Worm (Caenorhabditis elegans) whole organism, L4 larva: Measurements from ENCODE around the gene D2023.4.

ENCODE experiments used
- F10B5.3 ChIP-seq: sonication (generic microtip); optimal IDR thresholded peaks from 2 replicates; lab custom pipeline; 2016; ENCODE audit warnings: mild to moderate bottlenecking, missing genetic modification characterization, missing compliant biosample characterization
- F37D6.2 ChIP-seq: sonication (generic microtip); optimal IDR thresholded peaks from 2 replicates; lab custom pipeline; 2016; ENCODE audit warnings: mild to moderate bottlenecking, missing genetic modification characterization, missing compliant biosample characterization
- F44E2.7 ChIP-seq: fragments of 200-800 bp; sonication (Bioruptor generic); IDR thresholded peaks from 2 replicates; pipeline ENCODE4 v2.1.2; 2022; ENCODE audit warnings: missing genetic modification characterization, missing compliant biosample characterization
- T20F7.1 ChIP-seq: fragments of 200-800 bp; sonication (Bioruptor generic); optimal IDR thresholded peaks from 2 replicates; lab custom pipeline; 2018; ENCODE audit warnings: mild to moderate bottlenecking, missing genetic modification characterization, missing compliant biosample characterization
- Y75B8A.6 ChIP-seq: fragments of 200-800 bp; sonication (Bioruptor generic); IDR thresholded peaks from 2 replicates; pipeline ENCODE4 v1.3.6; 2022; ENCODE audit warnings: missing genetic modification reagents, missing genetic modification characterization, missing compliant biosample characterization
- ZK337.2 ChIP-seq: fragments of 200-800 bp; sonication (Bioruptor generic); IDR thresholded peaks from 2 replicates; pipeline ENCODE4 v1.3.6; 2022; ENCODE audit warnings: missing genetic modification reagents, missing genetic modification characterization, missing compliant biosample characterization
- aha-1 ChIP-seq: fragments of 150-350 bp; peaks from one replicate; lab custom pipeline; 2014; ENCODE audit warnings: missing biosample characterization, missing genetic modification characterization
- ceh-32 ChIP-seq: sonication (generic microtip); optimal IDR thresholded peaks from 2 replicates; lab custom pipeline; 2016; ENCODE audit warnings: mild to moderate bottlenecking, missing genetic modification characterization, missing compliant biosample characterization; ENCODE audit not compliant: poor library complexity
- ceh-82 ChIP-seq: sonication (generic microtip); optimal IDR thresholded peaks from 2 replicates; lab custom pipeline; 2017; ENCODE audit warnings: missing biosample characterization, missing genetic modification characterization
- ces-1 ChIP-seq: fragments of 150-350 bp; sonication (generic microtip); optimal IDR thresholded peaks from 4 replicates; lab custom pipeline; 2014; ENCODE audit warnings: missing biosample characterization, missing genetic modification reagents, missing genetic modification characterization
- daf-16 ChIP-seq, 3 experiments: sonication (generic microtip); optimal IDR thresholded peaks; 2 replicates each; lab custom pipeline; 2016 to 2017; ENCODE audit warnings: missing genetic modification characterization in 3 of 3, missing genetic modification reagents in 3 of 3, mild to moderate bottlenecking in 2 of 3, missing compliant biosample characterization in 2 of 3, missing biosample characterization in 1 of 3, moderate library complexity in 1 of 3
- daf-19 ChIP-seq: fragments of 200-800 bp; sonication (Bioruptor generic); conservative IDR thresholded peaks from 2 replicates; pipeline ENCODE4 v1.3.6; 2022; ENCODE audit warnings: missing genetic modification characterization, missing compliant biosample characterization
- dmd-6 ChIP-seq: fragments of 200-800 bp; sonication (Bioruptor generic); IDR thresholded peaks from 2 replicates; pipeline ENCODE4 v1.3.6; 2022; ENCODE audit warnings: missing genetic modification reagents, missing genetic modification characterization, missing compliant biosample characterization
- dve-1 ChIP-seq: sonication (generic microtip); optimal IDR thresholded peaks from 2 replicates; lab custom pipeline; 2017; ENCODE audit warnings: antibody characterized with exemption, mild to moderate bottlenecking, missing genetic modification characterization, missing compliant biosample characterization; ENCODE audit not compliant: insufficient read depth
- fkh-10 ChIP-seq: fragments of 150-350 bp; optimal IDR thresholded peaks from 2 replicates; lab custom pipeline; 2014; ENCODE audit warnings: missing biosample characterization, missing genetic modification reagents, missing genetic modification characterization
- gei-8 ChIP-seq: fragments of 200-800 bp; sonication (Bioruptor generic); optimal IDR thresholded peaks from 2 replicates; lab custom pipeline; 2018; ENCODE audit warnings: mild to moderate bottlenecking, missing genetic modification characterization, missing compliant biosample characterization
- hmg-1.1 ChIP-seq: fragments of 200-800 bp; sonication (Bioruptor generic); IDR thresholded peaks from 2 replicates; pipeline ENCODE4 v1.3.6; 2022; ENCODE audit warnings: missing genetic modification reagents, missing genetic modification characterization, missing compliant biosample characterization
- jun-1 ChIP-seq: fragments of 150-350 bp; optimal IDR thresholded peaks from 2 replicates; lab custom pipeline; 2014; ENCODE audit warnings: missing biosample characterization, missing genetic modification reagents, missing genetic modification characterization
- lim-7 ChIP-seq: fragments of 200-800 bp; sonication (Bioruptor generic); IDR thresholded peaks from 2 replicates; pipeline ENCODE4 v1.3.6; 2022; ENCODE audit warnings: missing genetic modification characterization, missing compliant biosample characterization
- lin-38 ChIP-seq: fragments of 200-800 bp; sonication (Bioruptor generic); IDR thresholded peaks from 2 replicates; pipeline ENCODE4 v1.3.6; 2022; ENCODE audit warnings: missing genetic modification reagents, missing genetic modification characterization, missing compliant biosample characterization
- lir-3 ChIP-seq: sonication (generic microtip); optimal IDR thresholded peaks from 2 replicates; lab custom pipeline; 2016; ENCODE audit warnings: mild to moderate bottlenecking, missing genetic modification characterization, missing compliant biosample characterization
- lsy-2 ChIP-seq, 2 experiments: fragments of 150-350 bp in 1 of 2; sonication (generic microtip) in 1 of 2; optimal IDR thresholded peaks; 2 replicates each; lab custom pipeline; 2014 to 2017; ENCODE audit warnings: missing biosample characterization in 2 of 2, missing genetic modification characterization in 2 of 2
- madf-5 ChIP-seq, 2 experiments: fragments of 200-800 bp; sonication (Bioruptor generic); IDR thresholded peaks; 2 replicates each; pipeline ENCODE4 v1.3.6; 2022; ENCODE audit warnings: missing compliant biosample characterization in 2 of 2, missing genetic modification characterization in 2 of 2
- mdl-1 ChIP-seq, 2 experiments: fragments of 150-350 bp in 1 of 2; sonication (generic microtip) in 1 of 2; optimal IDR thresholded peaks; 2 replicates each; lab custom pipeline; 2014 to 2017; ENCODE audit warnings: missing biosample characterization in 2 of 2, missing genetic modification characterization in 2 of 2
- nhr-102 ChIP-seq: sonication (generic microtip); optimal IDR thresholded peaks from 2 replicates; lab custom pipeline; 2016; ENCODE audit warnings: mild to moderate bottlenecking, missing genetic modification characterization, moderate library complexity, missing compliant biosample characterization
- nhr-11 ChIP-seq: fragments of 150-350 bp; optimal IDR thresholded peaks from 2 replicates; lab custom pipeline; 2014; ENCODE audit warnings: missing biosample characterization, missing genetic modification characterization
- nhr-28 ChIP-seq: fragments of 150-350 bp; optimal IDR thresholded peaks from 2 replicates; lab custom pipeline; 2014; ENCODE audit warnings: missing biosample characterization, missing genetic modification characterization
- nhr-48 ChIP-seq: sonication (generic microtip); optimal IDR thresholded peaks from 2 replicates; lab custom pipeline; 2016; ENCODE audit warnings: mild to moderate bottlenecking, missing genetic modification characterization, missing compliant biosample characterization
- nhr-6 ChIP-seq: fragments of 150-350 bp; optimal IDR thresholded peaks from 2 replicates; lab custom pipeline; 2014; ENCODE audit warnings: missing biosample characterization, missing genetic modification characterization
- rbr-2 ChIP-seq: sonication (generic microtip); optimal IDR thresholded peaks from 2 replicates; lab custom pipeline; 2016; ENCODE audit warnings: missing genotype, missing genetic modification characterization, missing compliant biosample characterization
- tra-1 ChIP-seq: fragments of 200-800 bp; sonication (Bioruptor generic); IDR thresholded peaks from 2 replicates; pipeline ENCODE4 v1.3.6; 2022; ENCODE audit warnings: missing genetic modification reagents, missing genetic modification characterization, missing compliant biosample characterization
- unc-39 ChIP-seq: sonication (generic microtip); optimal IDR thresholded peaks from 2 replicates; lab custom pipeline; 2017; ENCODE audit warnings: missing biosample characterization, missing genetic modification characterization
- unc-62 ChIP-seq, 3 experiments: fragments of 150-350 bp in 1 of 3; sonication (generic microtip); optimal IDR thresholded peaks in 2 of 3; peaks in 1 of 3; 1 replicate in 1 of 3; 2 replicates in 2 of 3; lab custom pipeline; 2014 to 2017; ENCODE audit warnings: missing biosample characterization in 3 of 3, missing genetic modification characterization in 3 of 3, missing genetic modification reagents in 3 of 3, missing genotype in 1 of 3
- ztf-7 ChIP-seq: fragments of 150-350 bp; optimal IDR thresholded peaks from 2 replicates; lab custom pipeline; 2014; ENCODE audit warnings: missing biosample characterization, missing genetic modification characterization

Gene D2023.4

DNA sequence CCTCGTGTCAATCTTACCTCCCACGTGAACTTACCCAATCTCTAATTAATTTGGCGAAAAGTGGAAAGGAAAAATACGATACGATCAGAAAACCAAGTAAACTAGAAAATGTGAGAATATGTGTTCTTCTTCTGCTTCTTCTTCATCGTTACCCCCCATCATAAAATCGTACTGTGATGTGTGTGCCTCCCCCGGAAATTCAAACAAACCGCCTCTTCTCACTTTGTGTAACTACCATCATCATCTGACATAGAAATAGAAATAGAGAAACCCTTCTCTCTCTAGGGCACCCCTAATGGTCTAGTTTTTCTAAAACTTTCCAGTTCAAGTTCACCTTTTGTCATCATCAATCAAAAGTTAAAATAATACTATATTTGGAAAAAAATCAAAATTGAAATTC lies 32.2 kb upstream of the D2023.4 start (continued):
- TF ChIP-seq ceh-82 (tag; lab: Kevin White, UChicago) (no peak), F44E2.7 (GFP tag; lab: Robert Waterston, UW) (no peak), lim-7 (GFP tag; lab: Robert Waterston, UW) (no peak), unc-39 (tag; lab: Kevin White, UChicago) (no peak), ces-1 (no peak), dmd-6 (GFP tag; lab: Robert Waterston, UW) (peak; percentile 25; the same call in 1 of the 2 replicates), Y75B8A.6 (no peak)
- TF ChIP-seq, all 104 proteins: peak for 7

DNA sequence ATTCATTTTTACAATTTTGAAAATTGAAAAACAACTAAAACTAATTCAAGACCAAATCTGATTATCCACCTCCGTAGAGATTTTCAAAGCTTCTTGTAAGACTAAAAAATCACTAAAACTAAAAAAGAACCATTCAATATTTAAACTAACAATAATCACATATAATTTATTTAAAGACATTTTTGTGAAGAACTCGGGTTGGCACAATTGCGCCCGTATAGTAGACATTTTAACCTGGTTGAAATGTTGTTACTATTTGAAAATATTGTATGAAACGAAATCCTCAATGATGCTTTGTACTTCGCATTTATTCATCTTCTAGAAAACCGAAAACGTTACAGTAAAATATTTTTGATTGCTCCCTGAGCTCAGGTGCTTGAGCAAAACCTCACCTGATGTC lies 30.5 kb upstream of the D2023.4 start:
- TF ChIP-seq unc-62 (GFP tag; optimal IDR thresholded peaks at IDR 0.05 in 1 of 2; lab: Kevin White, UChicago) (peak in 1 of 2 experiments; percentile 74), unc-62 (tag; optimal IDR thresholded peaks at IDR 0.05; lab: Kevin White, UChicago) (no peak), madf-5 (GFP tag; IDR thresholded peaks at IDR 0.05; lab: Robert Waterston, UW) (no peak), aha-1 (tag; lab: Kevin White, UChicago) (peak; percentile 75)

DNA sequence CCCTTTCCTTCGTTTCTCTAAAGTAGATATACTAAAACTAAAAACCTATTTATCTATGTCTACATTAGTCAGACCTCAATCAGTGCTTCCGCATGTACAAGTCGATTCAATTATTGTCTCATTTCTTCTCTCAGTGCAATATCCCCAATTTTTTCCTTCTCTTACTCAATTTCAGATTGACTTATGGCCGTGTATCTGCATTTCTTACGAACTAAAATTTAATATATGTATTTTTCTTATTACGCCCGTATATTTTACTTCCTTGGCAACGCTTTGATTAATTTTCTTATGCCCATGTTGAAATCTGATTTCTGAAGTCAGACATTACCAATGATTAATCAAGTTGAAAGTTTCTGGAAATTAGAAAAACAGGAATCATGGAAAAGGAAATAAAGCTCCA lies 29.3 kb upstream of the D2023.4 start:
- TF ChIP-seq daf-19 (GFP tag; lab: Robert Waterston, UW) = no peak
- TF ChIP-seq rbr-2 (tag; lab: Kevin White, UChicago) = peak; percentile 8
- TF ChIP-seq ces-1 = peak; percentile 60
- no peak for TF ChIP-seq F10B5.3
- TF ChIP-seq F37D6.2 = peak; percentile 12
- no peak for TF ChIP-seq T20F7.1
- peak in 1 of 2 experiments; percentile 43 for TF ChIP-seq unc-62 (GFP tag; optimal IDR thresholded peaks at IDR 0.05 in 1 of 2; lab: Kevin White, UChicago)
- TF ChIP-seq unc-62 (tag; optimal IDR thresholded peaks at IDR 0.05; lab: Kevin White, UChicago) = no peak
- no peak for TF ChIP-seq nhr-6 (tag; lab: Kevin White, UChicago)
- peak in 1 of 2 experiments; percentile 14 for TF ChIP-seq lsy-2 (tag; optimal IDR thresholded peaks at IDR 0.05; lab: Kevin White, UChicago)
- TF ChIP-seq ztf-7 (tag; lab: Kevin White, UChicago) = no peak
- peak; percentile 42 for TF ChIP-seq nhr-11 (tag; lab: Kevin White, UChicago)
- TF ChIP-seq, all 104 proteins: peak for 6

DNA sequence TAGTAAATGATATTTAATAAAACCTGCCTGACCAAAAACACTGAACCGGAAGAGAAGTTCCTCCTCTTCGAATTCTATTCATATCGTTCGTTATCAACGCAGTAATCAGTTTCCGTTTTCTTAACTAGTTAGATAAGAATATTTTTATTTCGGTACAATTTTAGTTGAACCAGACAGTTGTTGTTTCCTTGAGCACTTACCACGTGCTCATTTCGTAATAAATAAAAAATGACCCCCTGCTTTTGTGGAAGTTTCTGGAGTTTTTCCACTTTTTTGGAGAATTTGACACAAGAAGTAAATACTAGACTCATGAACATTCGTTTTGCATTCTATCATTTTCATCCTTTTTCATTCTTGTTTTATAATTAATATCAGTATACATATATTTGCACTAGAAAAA lies 28.2 kb upstream of the D2023.4 start:
- TF ChIP-seq mdl-1 (tag; optimal IDR thresholded peaks at IDR 0.05; lab: Kevin White, UChicago) = peak in 1 of 2 experiments; percentile 8
- no peak for TF ChIP-seq fkh-10 (GFP tag; lab: Kevin White, UChicago)
- no peak for TF ChIP-seq ZK337.2 (GFP tag; lab: Robert Waterston, UW)
- TF ChIP-seq nhr-102 (tag; lab: Kevin White, UChicago) = no peak
- no peak for TF ChIP-seq nhr-48 (tag; lab: Kevin White, UChicago)
- TF ChIP-seq unc-39 (tag; lab: Kevin White, UChicago) = no peak
- no peak for TF ChIP-seq tra-1 (GFP tag; lab: Robert Waterston, UW)
- no peak for TF ChIP-seq nhr-28
- TF ChIP-seq aha-1 (tag; lab: Kevin White, UChicago) = no peak
- no peak for TF ChIP-seq ceh-32
- no peak for TF ChIP-seq gei-8
- TF ChIP-seq hmg-1.1 (GFP tag; lab: Robert Waterston, UW) = no peak
- TF ChIP-seq unc-62 (GFP tag; optimal IDR thresholded peaks at IDR 0.05 in 1 of 2; lab: Kevin White, UChicago) = no peak
- TF ChIP-seq unc-62 (tag; optimal IDR thresholded peaks at IDR 0.05; lab: Kevin White, UChicago) = no peak
- TF ChIP-seq dve-1 (tag; lab: Kevin White, UChicago) = peak; percentile 10
- TF ChIP-seq F44E2.7 (GFP tag; lab: Robert Waterston, UW) = no peak
- TF ChIP-seq daf-16 (GFP tag; optimal IDR thresholded peaks at IDR 0.05; lab: Kevin White, UChicago) = no peak
- TF ChIP-seq daf-16 (tag; optimal IDR thresholded peaks at IDR 0.05; lab: Kevin White, UChicago) = peak; percentile 52
- no peak for TF ChIP-seq lin-38
- TF ChIP-seq jun-1 (tag; lab: Kevin White, UChicago) = no peak
- no peak for TF ChIP-seq lir-3 (tag; lab: Kevin White, UChicago)
